Worm (Caenorhabditis elegans) whole organism, L1 larva: ENCODE data around the gene R09B5.11.

Experiments used
- C16A3.4 ChIP-seq: fragments of 150-350 bp; optimal IDR thresholded peaks from 2 replicates; lab custom pipeline; 2014; ENCODE audit warnings: missing biosample characterization, missing genetic modification characterization
- C34B4.2 ChIP-seq: sonication (generic microtip); optimal IDR thresholded peaks from 2 replicates; lab custom pipeline; 2017; ENCODE audit warnings: mild to moderate bottlenecking, missing genetic modification characterization, missing compliant biosample characterization
- Y116A8C.19 ChIP-seq: sonication (generic microtip); optimal IDR thresholded peaks from 2 replicates; lab custom pipeline; 2016; ENCODE audit warnings: missing compliant biosample characterization, missing genetic modification characterization, borderline replicate concordance
- ama-1 ChIP-seq: fragments of 150-350 bp; optimal IDR thresholded peaks from 2 replicates; lab custom pipeline; 2014
- ceh-8 ChIP-seq: fragments of 200-800 bp; sonication (Bioruptor generic); optimal IDR thresholded peaks from 2 replicates; lab custom pipeline; 2018; ENCODE audit warnings: mild to moderate bottlenecking, missing genetic modification characterization, moderate library complexity, missing compliant biosample characterization
- efl-1 ChIP-seq, 4 experiments: fragments of 150-350 bp; optimal IDR thresholded peaks in 3 of 4; peaks in 1 of 4; 1 replicate in 1 of 4; 2 replicates in 3 of 4; lab custom pipeline; 2014; ENCODE audit warnings: missing biosample characterization in 2 of 4, missing genetic modification characterization in 2 of 4, missing genetic modification reagents in 2 of 4
- efl-3 ChIP-seq: fragments of 200-800 bp; sonication (Bioruptor generic); optimal IDR thresholded peaks from 2 replicates; lab custom pipeline; 2018; ENCODE audit warnings: mild to moderate bottlenecking, missing genetic modification characterization, missing compliant biosample characterization
- elt-2 ChIP-seq: sonication (generic microtip); optimal IDR thresholded peaks from 2 replicates; lab custom pipeline; 2016; ENCODE audit warnings: missing genetic modification characterization, mild to moderate bottlenecking, inconsistent platforms, missing compliant biosample characterization, missing genetic modification reagents
- fkh-4 ChIP-seq: sonication (generic microtip); optimal IDR thresholded peaks from 2 replicates; lab custom pipeline; 2016; ENCODE audit warnings: missing compliant biosample characterization, missing genetic modification characterization, borderline replicate concordance
- fkh-8 ChIP-seq: sonication (generic microtip); optimal IDR thresholded peaks from 2 replicates; lab custom pipeline; 2016; ENCODE audit warnings: mild to moderate bottlenecking, missing genetic modification characterization, missing compliant biosample characterization
- grh-1 ChIP-seq: fragments of 200-800 bp; sonication (Bioruptor generic); IDR thresholded peaks from 2 replicates; pipeline ENCODE4 v1.3.6; 2022; ENCODE audit warnings: missing genetic modification reagents, missing genetic modification characterization, missing compliant biosample characterization
- irx-1 ChIP-seq: sonication (generic microtip); optimal IDR thresholded peaks from 2 replicates; lab custom pipeline; 2016; ENCODE audit warnings: missing genetic modification characterization, missing compliant biosample characterization
- jun-1 ChIP-seq: fragments of 150-350 bp; optimal IDR thresholded peaks from 2 replicates; lab custom pipeline; 2014; ENCODE audit warnings: missing biosample characterization, missing genetic modification reagents, missing genetic modification characterization
- lin-14 ChIP-seq: fragments of 200-800 bp; sonication (Bioruptor generic); optimal IDR thresholded peaks from 2 replicates; lab custom pipeline; 2018; ENCODE audit warnings: mild to moderate bottlenecking, missing genetic modification characterization, moderate library complexity, missing compliant biosample characterization
- lin-39 ChIP-seq: fragments of 150-350 bp; optimal IDR thresholded peaks from 2 replicates; lab custom pipeline; 2014; ENCODE audit warnings: missing biosample characterization, missing genetic modification reagents, missing genetic modification characterization
- lsy-2 ChIP-seq, 2 experiments: fragments of 150-350 bp; optimal IDR thresholded peaks; 2 replicates each; lab custom pipeline; 2014; ENCODE audit warnings: missing biosample characterization in 2 of 2, missing genetic modification characterization in 2 of 2
- mab-9 ChIP-seq: fragments of 200-800 bp; sonication (Bioruptor generic); IDR thresholded peaks from 2 replicates; pipeline ENCODE4 v1.3.6; 2022; ENCODE audit warnings: missing genetic modification reagents, missing genetic modification characterization, missing compliant biosample characterization
- mef-2 ChIP-seq: fragments of 150-350 bp; optimal IDR thresholded peaks from 2 replicates; lab custom pipeline; 2014; ENCODE audit warnings: missing biosample characterization, missing genetic modification characterization
- mep-1 ChIP-seq: fragments of 150-350 bp; optimal IDR thresholded peaks from 2 replicates; lab custom pipeline; 2014; ENCODE audit warnings: missing biosample characterization, missing genetic modification characterization
- nhr-11 ChIP-seq: fragments of 150-350 bp; optimal IDR thresholded peaks from 2 replicates; lab custom pipeline; 2014; ENCODE audit warnings: missing biosample characterization, missing genetic modification characterization
- nhr-19 ChIP-seq: fragments of 200-800 bp; sonication (Bioruptor generic); conservative IDR thresholded peaks from 2 replicates; pipeline ENCODE4 v1.3.6; 2022; ENCODE audit warnings: missing genetic modification characterization, missing compliant biosample characterization
- nhr-20 ChIP-seq: sonication (generic microtip); optimal IDR thresholded peaks from 2 replicates; lab custom pipeline; 2016; ENCODE audit warnings: mild to moderate bottlenecking, missing genetic modification characterization, missing compliant biosample characterization
- nhr-237 ChIP-seq: fragments of 150-350 bp; optimal IDR thresholded peaks from 2 replicates; lab custom pipeline; 2014; ENCODE audit warnings: missing biosample characterization, missing genetic modification characterization
- nhr-28 ChIP-seq: fragments of 150-350 bp; optimal IDR thresholded peaks from 2 replicates; lab custom pipeline; 2014; ENCODE audit warnings: missing biosample characterization, missing genetic modification characterization
- nhr-47 ChIP-seq: sonication (generic microtip); optimal IDR thresholded peaks from 2 replicates; lab custom pipeline; 2016; ENCODE audit warnings: mild to moderate bottlenecking, missing genetic modification characterization, moderate library complexity, missing compliant biosample characterization
- nhr-71 ChIP-seq: sonication (generic microtip); optimal IDR thresholded peaks from 2 replicates; lab custom pipeline; 2016; ENCODE audit warnings: mild to moderate bottlenecking, missing genetic modification characterization, moderate library complexity, missing compliant biosample characterization
- nhr-77 ChIP-seq: fragments of 150-350 bp; optimal IDR thresholded peaks from 2 replicates; lab custom pipeline; 2014; ENCODE audit warnings: missing biosample characterization, missing genetic modification characterization
- nhr-85 ChIP-seq: sonication (generic microtip); peaks from one replicate; lab custom pipeline; 2016; ENCODE audit warnings: missing genetic modification characterization, inconsistent platforms, missing compliant biosample characterization
- nhr-90 ChIP-seq: sonication (generic microtip); optimal IDR thresholded peaks from 2 replicates; lab custom pipeline; 2016; ENCODE audit warnings: mild to moderate bottlenecking, missing genetic modification characterization, missing compliant biosample characterization; ENCODE audit not compliant: poor library complexity
- pag-3 ChIP-seq: sonication (generic microtip); optimal IDR thresholded peaks from 2 replicates; lab custom pipeline; 2017; ENCODE audit warnings: missing genetic modification characterization, mild to moderate bottlenecking, missing compliant biosample characterization, antibody characterized with exemption, borderline replicate concordance; ENCODE audit not compliant: insufficient read depth
- rnt-1 ChIP-seq: sonication (generic microtip); optimal IDR thresholded peaks from 2 replicates; lab custom pipeline; 2016; ENCODE audit warnings: mild to moderate bottlenecking, missing genetic modification characterization, moderate library complexity, missing compliant biosample characterization
- snpc-4 ChIP-seq: fragments of 150-350 bp; optimal IDR thresholded peaks from 2 replicates; lab custom pipeline; 2014; ENCODE audit warnings: missing biosample characterization, missing genetic modification characterization
- snu-23 ChIP-seq: sonication (generic microtip); optimal IDR thresholded peaks from 2 replicates; lab custom pipeline; 2016; ENCODE audit warnings: missing genetic modification characterization, missing compliant biosample characterization
- swsn-7 ChIP-seq: sonication (generic microtip); optimal IDR thresholded peaks from 2 replicates; lab custom pipeline; 2016; ENCODE audit warnings: missing genetic modification characterization, missing compliant biosample characterization
- tbx-2 ChIP-seq: sonication (generic microtip); optimal IDR thresholded peaks from 2 replicates; lab custom pipeline; 2016; ENCODE audit warnings: missing genetic modification characterization, missing compliant biosample characterization
- unc-130 ChIP-seq: fragments of 150-350 bp; optimal IDR thresholded peaks from 2 replicates; lab custom pipeline; 2017; ENCODE audit warnings: missing biosample characterization, missing genetic modification characterization, inconsistent platforms
- unc-86 ChIP-seq: sonication (generic microtip); optimal IDR thresholded peaks from 2 replicates; lab custom pipeline; 2016; ENCODE audit warnings: missing genetic modification characterization, missing compliant biosample characterization
- xbp-1 ChIP-seq: sonication (generic microtip); optimal IDR thresholded peaks from 2 replicates; lab custom pipeline; 2016; ENCODE audit warnings: missing genetic modification characterization, missing compliant biosample characterization
- zag-1 ChIP-seq: fragments of 150-350 bp; optimal IDR thresholded peaks from 2 replicates; lab custom pipeline; 2014; ENCODE audit warnings: missing biosample characterization, missing genetic modification characterization
- zip-4 ChIP-seq: fragments of 200-800 bp; sonication (Bioruptor generic); optimal IDR thresholded peaks from 2 replicates; lab custom pipeline; 2018; ENCODE audit warnings: mild to moderate bottlenecking, missing genetic modification characterization, moderate library complexity, missing compliant biosample characterization
- ztf-4 ChIP-seq: fragments of 150-350 bp; optimal IDR thresholded peaks from 2 replicates; lab custom pipeline; 2014; ENCODE audit warnings: missing biosample characterization, missing genetic modification characterization

Gene R09B5.11

DNA sequence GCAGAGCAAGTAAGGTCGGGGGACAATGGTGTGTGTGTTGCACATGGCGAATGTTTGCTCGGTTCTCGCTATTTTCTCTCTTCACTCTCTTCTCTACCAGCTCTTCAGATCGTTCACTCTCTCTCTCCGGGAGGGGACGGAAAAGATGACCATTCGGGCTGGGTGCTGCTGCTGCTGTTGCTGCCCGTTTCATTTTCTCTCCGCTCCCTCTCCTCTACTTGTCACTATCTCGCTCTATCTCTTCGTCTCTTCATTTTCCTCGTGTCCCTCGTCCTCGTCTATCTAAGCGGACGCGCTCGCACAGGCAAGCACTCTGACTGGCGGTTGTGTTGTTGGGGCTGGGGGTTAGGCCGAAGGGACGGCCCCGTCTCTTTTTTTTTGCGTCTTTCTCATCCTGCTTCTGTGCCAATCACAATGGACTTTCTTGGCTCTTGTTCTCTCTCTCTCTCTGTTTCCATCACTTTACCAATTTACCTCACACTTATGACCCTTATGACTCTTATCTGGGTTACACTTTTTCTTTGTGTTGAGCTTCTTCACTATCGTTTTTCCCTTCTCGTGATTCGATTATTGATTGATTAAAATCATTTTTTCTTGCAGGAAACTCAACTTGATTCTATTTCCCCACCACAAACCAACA lies 35.6 kb downstream of the R09B5.11 start, which contains the start of the genes F53E2.2 and unc-60 (continued):
- TF ChIP-seq tbx-2 (tag; lab: Kevin White, UChicago) (peak; percentile 68), zip-4 (GFP tag; lab: Kevin White, UChicago) (no peak), nhr-11 (tag; lab: Kevin White, UChicago) (no peak), mab-9 (GFP tag; lab: Robert Waterston, UW) (no peak; the same call in 1 of the 2 replicates), rnt-1 (tag; lab: Kevin White, UChicago) (peak; percentile 49), nhr-90 (tag; lab: Kevin White, UChicago) (peak; percentile 25), snpc-4 (tag; lab: Kevin White, UChicago) (no peak), elt-2 (tag; lab: Kevin White, UChicago) (peak; percentile 5), ama-1 (no peak), nhr-47 (peak; percentile 72), jun-1 (tag; lab: Kevin White, UChicago) (peak; percentile 68), nhr-237 (tag; lab: Kevin White, UChicago) (no peak), nhr-77 (peak; percentile 59), fkh-4 (no peak), mef-2 (tag; lab: Kevin White, UChicago) (no peak)
- TF ChIP-seq, all 84 proteins: peak for 33

ce11 chrV:1476284-1476792 lies 37.3 kb downstream of the R09B5.11 start:
- peak; percentile 29 for TF ChIP-seq nhr-85 (tag; lab: Kevin White, UChicago)
- TF ChIP-seq xbp-1 (tag; lab: Kevin White, UChicago) = no peak
- TF ChIP-seq, all 84 proteins: peak for 1

DNA sequence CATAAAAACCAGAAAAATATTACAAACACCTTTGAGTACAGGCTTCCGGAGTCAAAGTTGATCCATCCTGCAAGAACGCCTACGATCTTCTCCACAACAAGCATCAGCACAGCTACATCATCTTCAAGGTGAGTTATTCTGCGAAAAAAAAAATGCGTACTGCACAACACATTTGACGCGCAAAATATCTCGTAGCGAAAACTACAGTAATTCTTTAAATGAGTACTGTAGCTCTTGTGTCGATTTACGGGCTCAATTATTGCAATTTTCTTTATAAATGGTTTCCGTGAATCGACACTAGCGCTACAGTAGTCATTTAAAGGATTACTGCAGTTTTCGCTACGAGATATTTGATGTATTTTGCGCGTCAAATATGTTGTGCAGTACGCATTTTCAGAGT lies 37.8 kb downstream of the R09B5.11 start:
- TF ChIP-seq efl-1 (optimal IDR thresholded peaks at IDR 0.05; lab: Kevin White, UChicago) = no peak
- TF ChIP-seq efl-1 (GFP tag; optimal IDR thresholded peaks at IDR 0.05 in 1 of 2; lab: Kevin White, UChicago) = peak in 1 of 2 experiments; percentile 87
- TF ChIP-seq fkh-8 = no peak

DNA sequence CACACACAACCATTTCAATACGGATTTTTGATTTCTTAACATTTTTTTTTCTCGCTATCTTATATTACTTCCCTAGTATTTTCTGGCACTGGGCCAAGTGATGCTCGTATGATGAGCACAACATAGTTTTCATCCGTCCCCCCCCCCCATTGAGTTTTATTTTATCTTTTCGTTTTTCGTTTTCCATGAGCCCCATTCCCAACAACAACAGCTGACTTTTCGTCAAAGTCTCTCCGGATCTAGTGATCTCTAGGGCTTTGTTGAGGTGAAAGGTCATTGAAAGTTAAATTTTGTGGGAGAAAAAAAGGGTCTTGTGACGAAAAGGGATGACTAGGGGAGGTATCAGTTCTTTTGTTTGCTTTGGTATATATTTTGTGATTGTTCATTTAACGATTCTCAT lies 41.8 kb downstream of the R09B5.11 start:
- TF ChIP-seq mef-2 (tag; lab: Kevin White, UChicago) (peak; percentile 26), swsn-7 (tag; lab: Kevin White, UChicago) (peak; percentile 31), tbx-2 (tag; lab: Kevin White, UChicago) (peak; percentile 37), nhr-19 (GFP tag; lab: Robert Waterston, UW) (peak; percentile 74), nhr-71 (tag; lab: Kevin White, UChicago) (peak; percentile 88), nhr-47 (no peak), nhr-20 (tag; lab: Kevin White, UChicago) (peak; percentile 58), efl-1 (optimal IDR thresholded peaks at IDR 0.05; lab: Kevin White, UChicago) (peak in 1 of 2 experiments; percentile 29), efl-1 (GFP tag; optimal IDR thresholded peaks at IDR 0.05 in 1 of 2; lab: Kevin White, UChicago) (peak in 1 of 2 experiments; percentile 83), nhr-28 (tag; lab: Kevin White, UChicago) (no peak), snu-23 (peak; percentile 41), pag-3 (tag; lab: Kevin White, UChicago) (peak; percentile 20), Y116A8C.19 (tag; lab: Kevin White, UChicago) (no peak), lin-39 (tag; lab: Kevin White, UChicago) (peak; percentile 63), fkh-8 (no peak), C34B4.2 (tag; lab: Kevin White, UChicago) (no peak), lin-14 (peak; percentile 97), lsy-2 (tag; optimal IDR thresholded peaks at IDR 0.05; lab: Kevin White, UChicago) (peak in 1 of 2 experiments; percentile 52), ceh-8 (GFP tag; lab: Kevin White, UChicago) (no peak), unc-86 (tag; lab: Kevin White, UChicago) (no peak), C16A3.4 (tag; lab: Kevin White, UChicago) (no peak), grh-1 (no peak), zip-4 (GFP tag; lab: Kevin White, UChicago) (no peak), mep-1 (peak; percentile 5), irx-1 (tag; lab: Kevin White, UChicago) (peak; percentile 11), ztf-4 (tag; lab: Kevin White, UChicago) (no peak), efl-3 (GFP tag; lab: Kevin White, UChicago) (no peak), unc-130 (tag; lab: Kevin White, UChicago) (peak; percentile 58), nhr-11 (tag; lab: Kevin White, UChicago) (no peak), rnt-1 (tag; lab: Kevin White, UChicago) (peak; percentile 83), zag-1 (tag; lab: Kevin White, UChicago) (no peak)
